In the genomic region with DNA sequence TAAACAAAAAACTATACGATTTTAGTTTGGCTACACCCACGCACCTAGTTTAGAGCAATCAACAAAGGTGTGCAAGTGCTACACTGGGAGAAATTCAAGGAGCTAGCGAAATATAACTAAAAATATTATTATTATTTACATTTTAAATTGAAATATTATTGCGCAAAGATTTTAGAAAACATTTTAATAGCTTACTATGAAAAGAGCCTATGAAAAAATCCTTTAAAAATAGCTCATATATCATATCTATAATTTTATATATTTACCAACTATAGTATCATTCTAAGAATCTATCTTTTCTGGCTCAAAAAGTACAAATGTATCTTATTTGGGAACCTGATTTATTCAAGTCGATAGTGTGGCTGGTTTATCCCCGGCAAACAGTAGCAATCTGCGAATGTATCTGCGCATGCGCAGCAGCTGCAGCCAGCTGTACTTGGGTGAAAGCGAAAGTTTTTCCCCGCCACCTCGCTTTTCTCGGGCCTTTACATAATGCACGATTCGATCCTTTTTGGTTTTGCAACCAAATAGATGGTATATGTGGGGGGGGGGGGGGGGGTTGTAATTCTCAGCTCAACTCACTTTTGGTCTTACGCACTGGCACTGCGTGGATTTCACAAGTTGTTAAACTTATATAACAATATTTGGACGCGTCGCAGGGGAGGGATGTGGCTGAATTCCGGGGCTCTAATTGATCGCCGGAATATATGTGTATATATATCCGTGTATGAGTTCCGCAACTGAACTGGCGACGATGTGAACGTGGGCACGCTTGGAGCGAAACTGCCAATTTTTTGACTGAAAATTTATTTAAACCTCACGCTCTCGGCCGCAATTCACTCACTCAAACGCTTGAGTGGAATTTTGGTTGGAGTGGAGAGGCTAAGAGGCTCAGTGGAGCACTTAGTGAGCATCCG, we compare ENCODE assay signal across 5 fruit fly cellular contexts.
TF ChIP-seq lines count a peak whose summit lies in the region.

A gene (minus strand): TSS at position 789 of the 917 bp plus-strand sequence.

- TF ChIP-seq CTCF in whole organism, embryonic (GFP tag; optimal IDR thresholded peaks at IDR 0.05; lab: Kevin White, UChicago), result no peak

TF ChIP-seq in whole organism, adult, 20 proteins besides CTCF, POLR2A, EP300 and RAD21:
- no peak for TF ChIP-seq Clk (GFP tag; optimal IDR thresholded peaks at IDR 0.05; lab: Kevin White, UChicago)
- TF ChIP-seq CG11617 (GFP tag; optimal IDR thresholded peaks at IDR 0.05; lab: Kevin White, UChicago), result no peak
- no peak for TF ChIP-seq cic (GFP tag; optimal IDR thresholded peaks at IDR 0.05; lab: Kevin White, UChicago)
- TF ChIP-seq kay (GFP tag; lab: Kevin White, UChicago; ENCODE audit: borderline replicate concordance), result peak; percentile 25

TF ChIP-seq in whole organism, embryonic, 481 proteins besides CTCF, POLR2A, EP300 and RAD21 (continues in another document):
- TF ChIP-seq CG16779 (GFP tag; IDR thresholded peaks at IDR 0.05; lab: Robert Waterston, UW) (no peak), zen2 (GFP tag; IDR thresholded peaks at IDR 0.05; lab: Robert Waterston, UW; ENCODE audit: partially characterized antibody) (no peak), wor (GFP tag; IDR thresholded peaks at IDR 0.05; lab: Robert Waterston, UW) (no peak), CG1603 (tag; optimal IDR thresholded peaks at IDR 0.05; lab: Kevin White, UChicago) (no peak), CG14860 (GFP tag; IDR thresholded peaks at IDR 0.05; lab: Robert Waterston, UW; ENCODE audit: partially characterized antibody) (no peak), slbo (GFP tag; IDR thresholded peaks at IDR 0.05; lab: Robert Waterston, UW) (no peak), CG2199 (GFP tag; IDR thresholded peaks at IDR 0.05; lab: Robert Waterston, UW) (no peak), CG15011 (GFP tag; optimal IDR thresholded peaks at IDR 0.05; lab: Kevin White, UChicago) (no peak), CG7928 (GFP tag; optimal IDR thresholded peaks at IDR 0.05; lab: Kevin White, UChicago) (no peak), CG12391 (tag; optimal IDR thresholded peaks at IDR 0.05; lab: Kevin White, UChicago) (no peak), CG17829 (tag; optimal IDR thresholded peaks at IDR 0.05; lab: Kevin White, UChicago) (no peak), Abd-B (GFP tag; optimal IDR thresholded peaks at IDR 0.05; lab: Kevin White, UChicago) (no peak), Scr (GFP tag; IDR thresholded peaks at IDR 0.05; lab: Robert Waterston, UW; ENCODE audit: partially characterized antibody) (peak; percentile 29; the same call in 1 of the 2 replicates), hth (optimal IDR thresholded peaks at IDR 0.05; lab: Kevin White, UChicago) (no peak), Jarid2 (GFP tag; optimal IDR thresholded peaks at IDR 0.05; lab: Kevin White, UChicago) (peak; percentile 57), Ets65A (GFP tag; lab: Kevin White, UChicago) (no peak), usp (GFP tag; optimal IDR thresholded peaks at IDR 0.05; lab: Kevin White, UChicago) (no peak), CG13894 (tag; optimal IDR thresholded peaks at IDR 0.05; lab: Kevin White, UChicago) (peak; percentile 22), ap (GFP tag; IDR thresholded peaks at IDR 0.05; lab: Robert Waterston, UW) (no peak)

TF ChIP-seq in whole organism, prepupa, 60 proteins besides CTCF, POLR2A, EP300 and RAD21:
- TF ChIP-seq Hr38 (GFP tag; optimal IDR thresholded peaks at IDR 0.05; lab: Kevin White, UChicago) (no peak), CG3032 (tag; optimal IDR thresholded peaks at IDR 0.05; lab: Kevin White, UChicago) (no peak), CG8119 (GFP tag; IDR thresholded peaks at IDR 0.05; lab: Robert Waterston, UW) (peak; percentile 77), CG1621 (tag; optimal IDR thresholded peaks at IDR 0.05; lab: Kevin White, UChicago) (peak; percentile 28), vri (GFP tag; optimal IDR thresholded peaks at IDR 0.05; lab: Kevin White, UChicago) (peak; percentile 66), spab (GFP tag; optimal IDR thresholded peaks at IDR 0.05; lab: Kevin White, UChicago) (no peak), CG11762 (GFP tag; optimal IDR thresholded peaks at IDR 0.05; lab: Kevin White, UChicago; ENCODE audit: insufficient read depth) (peak; percentile 3), Hr4 (GFP tag; optimal IDR thresholded peaks at IDR 0.05; lab: Kevin White, UChicago) (peak; percentile 22), CG6276 (GFP tag; optimal IDR thresholded peaks at IDR 0.05; lab: Kevin White, UChicago) (peak; percentile 59), eg (GFP tag; IDR thresholded peaks at IDR 0.05; lab: Robert Waterston, UW) (peak; percentile 69; the same call in 2 of the 3 replicates), Met (GFP tag; optimal IDR thresholded peaks at IDR 0.05; lab: Kevin White, UChicago) (no peak), OdsH (GFP tag; optimal IDR thresholded peaks at IDR 0.05; lab: Kevin White, UChicago) (peak; percentile 30), CG8632 (GFP tag; optimal IDR thresholded peaks at IDR 0.05; lab: Kevin White, UChicago) (peak; percentile 4), Eip78C (GFP tag; lab: Kevin White, UChicago) (peak; percentile 43), CG15336 (GFP tag; IDR thresholded peaks at IDR 0.05; lab: Robert Waterston, UW) (peak; percentile 58; the same call in 1 of the 2 replicates), Blimp-1 (GFP tag; optimal IDR thresholded peaks at IDR 0.05; lab: Kevin White, UChicago) (peak; percentile 97), CG32006 (GFP tag; optimal IDR thresholded peaks at IDR 0.05; lab: Kevin White, UChicago) (peak; percentile 70), salr (GFP tag; optimal IDR thresholded peaks at IDR 0.05; lab: Kevin White, UChicago) (peak in 1 of 2 experiments; percentile 29)

TF ChIP-seq in whole organism, pupa, 21 proteins besides CTCF, POLR2A, EP300 and RAD21:
- no peak for TF ChIP-seq CG34367 (tag; optimal IDR thresholded peaks at IDR 0.05; lab: Kevin White, UChicago)
- TF ChIP-seq CG32121 (GFP tag; IDR thresholded peaks at IDR 0.05; lab: Robert Waterston, UW), result peak; percentile 35; the same call in 1 of the 2 replicates
- peak; percentile 18 for TF ChIP-seq CG9948 (tag; optimal IDR thresholded peaks at IDR 0.05; lab: Kevin White, UChicago)
- TF ChIP-seq CG17806 (tag; optimal IDR thresholded peaks at IDR 0.05; lab: Kevin White, UChicago), result peak; percentile 6
- TF ChIP-seq CG15710 (tag; optimal IDR thresholded peaks at IDR 0.05; lab: Kevin White, UChicago), result peak; percentile 11
- no peak for TF ChIP-seq Pif1B (GFP tag; optimal IDR thresholded peaks at IDR 0.05; lab: Kevin White, UChicago)
- no peak for TF ChIP-seq Snoo (tag; optimal IDR thresholded peaks at IDR 0.05; lab: Kevin White, UChicago)
- 0 out of 3 replicates have a peak, but pooled peaks have one; percentile 15 for TF ChIP-seq fd96Ca (GFP tag; IDR thresholded peaks at IDR 0.05; lab: Robert Waterston, UW)
- 0 out of 3 replicates have a peak, but pooled peaks have one; percentile 32 for TF ChIP-seq CG4496 (GFP tag; IDR thresholded peaks at IDR 0.05; lab: Robert Waterston, UW)
- TF ChIP-seq Ets98B (GFP tag; IDR thresholded peaks at IDR 0.05; lab: Robert Waterston, UW), result no peak; the same call in 1 of the 2 replicates
- no peak for TF ChIP-seq CG13204 (GFP tag; optimal IDR thresholded peaks at IDR 0.05; lab: Kevin White, UChicago)
- no peak for TF ChIP-seq CG14655 (GFP tag; optimal IDR thresholded peaks at IDR 0.05; lab: Kevin White, UChicago)
- no peak for TF ChIP-seq CG8301 (tag; optimal IDR thresholded peaks at IDR 0.05; lab: Kevin White, UChicago)

TF ChIP-seq in whole organism, wandering third instar larva, 38 proteins besides CTCF, POLR2A, EP300 and RAD21:
- TF ChIP-seq Vsx2 (GFP tag; optimal IDR thresholded peaks at IDR 0.05; lab: Kevin White, UChicago; ENCODE audit: partially characterized antibody) (peak; percentile 46), Hr83 (GFP tag; optimal IDR thresholded peaks at IDR 0.05; lab: Kevin White, UChicago; ENCODE audit: poor library complexity, severe bottlenecking) (no peak), sage (GFP tag; optimal IDR thresholded peaks at IDR 0.05; lab: Kevin White, UChicago) (no peak), Rel (GFP tag; optimal IDR thresholded peaks at IDR 0.05; lab: Kevin White, UChicago) (no peak), Rel (tag; optimal IDR thresholded peaks at IDR 0.05; lab: Kevin White, UChicago) (peak; percentile 39), dmrt93B (GFP tag; optimal IDR thresholded peaks at IDR 0.05; lab: Kevin White, UChicago) (no peak), foxo (GFP tag; optimal IDR thresholded peaks at IDR 0.05; lab: Kevin White, UChicago) (no peak), CG32264 (GFP tag; optimal IDR thresholded peaks at IDR 0.05; lab: Kevin White, UChicago) (no peak), dsf (GFP tag; optimal IDR thresholded peaks at IDR 0.05; lab: Kevin White, UChicago; ENCODE audit: borderline replicate concordance) (no peak), h (GFP tag; optimal IDR thresholded peaks at IDR 0.05; lab: Kevin White, UChicago) (no peak), br (GFP tag; optimal IDR thresholded peaks at IDR 0.05; lab: Kevin White, UChicago) (no peak), Sp1 (GFP tag; optimal IDR thresholded peaks at IDR 0.05; lab: Kevin White, UChicago) (peak; percentile 14), rgr (GFP tag; optimal IDR thresholded peaks at IDR 0.05; lab: Kevin White, UChicago) (no peak), brk (GFP tag; optimal IDR thresholded peaks at IDR 0.05; lab: Kevin White, UChicago) (no peak)
